Worm (Caenorhabditis elegans): ENCODE results near the gene hrde-1.

ce11 chrIII:4193659-4194103 is 17.7 kb upstream of the hrde-1 start, which contains the start of gene xbp-1:
- TF ChIP-seq scrt-1 (GFP tag; IDR thresholded peaks at IDR 0.05) (no peak), ama-1 (optimal IDR thresholded peaks at IDR 0.05) (peak; percentile 6), ceh-36 (tag; optimal IDR thresholded peaks at IDR 0.05) (no peak), tbx-37 (GFP tag; conservative IDR thresholded peaks at IDR 0.05) (no peak), pes-1 (GFP tag; IDR thresholded peaks at IDR 0.05) (no peak)
